Worm (Caenorhabditis elegans) whole organism, late embryonic: Measurements from ENCODE around the gene fbxa-215.
A peak's percentile ranks its signal among the peaks of the same experiment; 100 is the strongest.

Source experiments
- C38D4.7 ChIP-seq: fragments of 200-800 bp; sonication (Bioruptor generic); optimal IDR thresholded peaks from 2 replicates; lab custom pipeline; 2018; ENCODE audit warnings: mild to moderate bottlenecking, missing genetic modification characterization, moderate library complexity, missing compliant biosample characterization
- F13H6.1 ChIP-seq: sonication (generic microtip); optimal IDR thresholded peaks from 2 replicates; lab custom pipeline; 2016; ENCODE audit warnings: missing genetic modification characterization, missing compliant biosample characterization
- T23F11.4 ChIP-seq: fragments of 200-800 bp; sonication (Bioruptor generic); optimal IDR thresholded peaks from 2 replicates; lab custom pipeline; 2018; ENCODE audit warnings: mild to moderate bottlenecking, missing genetic modification characterization, missing compliant biosample characterization
- ama-1 ChIP-seq: fragments of 150-350 bp; optimal IDR thresholded peaks from 2 replicates; lab custom pipeline; 2014
- ceh-18 ChIP-seq: sonication (generic microtip); optimal IDR thresholded peaks from 2 replicates; lab custom pipeline; 2016; ENCODE audit warnings: missing genetic modification characterization, missing compliant biosample characterization
- ceh-19 ChIP-seq: fragments of 200-800 bp; sonication (Bioruptor generic); optimal IDR thresholded peaks from 2 replicates; lab custom pipeline; 2018; ENCODE audit warnings: mild to moderate bottlenecking, missing genetic modification characterization, missing compliant biosample characterization
- ceh-2 ChIP-seq: sonication (generic microtip); optimal IDR thresholded peaks from 2 replicates; lab custom pipeline; 2016; ENCODE audit warnings: missing genotype, missing genetic modification characterization, missing compliant biosample characterization
- ceh-30 ChIP-seq: fragments of 150-350 bp; optimal IDR thresholded peaks from 2 replicates; lab custom pipeline; 2014; ENCODE audit warnings: missing biosample characterization, missing genetic modification characterization
- ceh-31 ChIP-seq: sonication (generic microtip); optimal IDR thresholded peaks from 2 replicates; lab custom pipeline; 2016; ENCODE audit warnings: missing genetic modification characterization, missing compliant biosample characterization
- ceh-34 ChIP-seq: sonication (generic microtip); optimal IDR thresholded peaks from 2 replicates; lab custom pipeline; 2016; ENCODE audit warnings: mild to moderate bottlenecking, missing genetic modification characterization, missing compliant biosample characterization
- ceh-48 ChIP-seq: sonication (generic microtip); optimal IDR thresholded peaks from 2 replicates; lab custom pipeline; 2016; ENCODE audit warnings: missing genetic modification characterization, inconsistent platforms, missing compliant biosample characterization
- ceh-6 ChIP-seq: fragments of 200-800 bp; sonication (Bioruptor generic); optimal IDR thresholded peaks from 2 replicates; lab custom pipeline; 2018; ENCODE audit warnings: mild to moderate bottlenecking, missing genetic modification characterization, missing compliant biosample characterization
- che-1 ChIP-seq: sonication (generic microtip); optimal IDR thresholded peaks from 2 replicates; lab custom pipeline; 2016; ENCODE audit warnings: mild to moderate bottlenecking, missing genetic modification characterization, missing compliant biosample characterization
- ets-4 ChIP-seq: sonication (generic microtip); optimal IDR thresholded peaks from 2 replicates; lab custom pipeline; 2016; ENCODE audit warnings: missing genetic modification characterization, missing compliant biosample characterization
- eyg-1 ChIP-seq: sonication (generic microtip); optimal IDR thresholded peaks from 2 replicates; lab custom pipeline; 2016; ENCODE audit warnings: missing genotype, missing genetic modification characterization, missing compliant biosample characterization
- fax-1 ChIP-seq: sonication (generic microtip); optimal IDR thresholded peaks from 2 replicates; lab custom pipeline; 2016; ENCODE audit warnings: missing genotype, missing genetic modification characterization, missing compliant biosample characterization
- gmeb-2 ChIP-seq: sonication (generic microtip); optimal IDR thresholded peaks from 2 replicates; lab custom pipeline; 2016; ENCODE audit warnings: missing genetic modification characterization, inconsistent platforms, missing compliant biosample characterization
- hlh-30 ChIP-seq: sonication (generic microtip); optimal IDR thresholded peaks from 2 replicates; lab custom pipeline; 2017; ENCODE audit warnings: antibody characterized with exemption, missing genetic modification characterization, missing compliant biosample characterization; ENCODE audit not compliant: insufficient read depth
- hlh-6 ChIP-seq: sonication (generic microtip); optimal IDR thresholded peaks from 2 replicates; lab custom pipeline; 2016; ENCODE audit warnings: missing genotype, missing genetic modification characterization, missing compliant biosample characterization
- hlh-8 ChIP-seq: sonication (generic microtip); optimal IDR thresholded peaks from 2 replicates; lab custom pipeline; 2016; ENCODE audit warnings: missing genotype, missing genetic modification characterization, missing compliant biosample characterization
- lim-6 ChIP-seq: sonication (generic microtip); optimal IDR thresholded peaks from 2 replicates; lab custom pipeline; 2016; ENCODE audit warnings: missing genetic modification characterization, missing compliant biosample characterization
- nfya-1 ChIP-seq: sonication (generic microtip); optimal IDR thresholded peaks from 2 replicates; lab custom pipeline; 2017; ENCODE audit warnings: missing genetic modification characterization, mild to moderate bottlenecking, missing compliant biosample characterization, antibody characterized with exemption, moderate library complexity
- nhr-11 ChIP-seq: fragments of 150-350 bp; optimal IDR thresholded peaks from 2 replicates; lab custom pipeline; 2014; ENCODE audit warnings: missing biosample characterization, missing genetic modification characterization
- pag-3 ChIP-seq: sonication (generic microtip); optimal IDR thresholded peaks from 2 replicates; lab custom pipeline; 2016; ENCODE audit warnings: missing compliant biosample characterization, missing genetic modification characterization, borderline replicate concordance
- pat-9 ChIP-seq: fragments of 200-800 bp; sonication (Bioruptor generic); optimal IDR thresholded peaks from 2 replicates; lab custom pipeline; 2018; ENCODE audit warnings: mild to moderate bottlenecking, missing genetic modification characterization, moderate library complexity, missing compliant biosample characterization
- pha-2 ChIP-seq: sonication (generic microtip); optimal IDR thresholded peaks from 2 replicates; lab custom pipeline; 2017; ENCODE audit warnings: mild to moderate bottlenecking, missing genetic modification characterization, missing compliant biosample characterization
- pqm-1 ChIP-seq: sonication (generic microtip); optimal IDR thresholded peaks from 2 replicates; lab custom pipeline; 2016; ENCODE audit warnings: missing genetic modification characterization, missing compliant biosample characterization
- rnt-1 ChIP-seq: sonication (generic microtip); optimal IDR thresholded peaks from 2 replicates; lab custom pipeline; 2016; ENCODE audit warnings: missing genetic modification characterization, missing compliant biosample characterization
- sdc-2 ChIP-seq: sonication (generic microtip); optimal IDR thresholded peaks from 2 replicates; lab custom pipeline; 2016; ENCODE audit warnings: missing genotype, missing genetic modification characterization, missing compliant biosample characterization
- syd-9 ChIP-seq: sonication (generic microtip); optimal IDR thresholded peaks from 2 replicates; lab custom pipeline; 2016; ENCODE audit warnings: mild to moderate bottlenecking, missing genetic modification characterization, moderate library complexity, missing compliant biosample characterization
- tbx-2 ChIP-seq: sonication (generic microtip); optimal IDR thresholded peaks from 2 replicates; lab custom pipeline; 2016; ENCODE audit warnings: missing genetic modification characterization, missing compliant biosample characterization
- unc-42 ChIP-seq: sonication (generic microtip); optimal IDR thresholded peaks from 2 replicates; lab custom pipeline; 2016; ENCODE audit warnings: missing genotype, missing genetic modification characterization, missing compliant biosample characterization
- unc-55 ChIP-seq: sonication (generic microtip); optimal IDR thresholded peaks from 2 replicates; lab custom pipeline; 2017; ENCODE audit warnings: missing biosample characterization, missing genetic modification reagents, missing genetic modification characterization
- zip-5 ChIP-seq: sonication (generic microtip); optimal IDR thresholded peaks from 2 replicates; lab custom pipeline; 2016; ENCODE audit warnings: missing genetic modification characterization, missing compliant biosample characterization

The fbxa-215 gene

ce11 chrIV:13703828-13704425 is 37.2 kb upstream of the fbxa-215 start, which contains the start of gene tlp-1 (continued):
- TF ChIP-seq che-1 (tag; lab: Kevin White, UChicago) (no peak), ama-1 (lab: Kevin White, UChicago) (no peak), nfya-1 (tag; lab: Kevin White, UChicago) (peak; percentile 87)

DNA sequence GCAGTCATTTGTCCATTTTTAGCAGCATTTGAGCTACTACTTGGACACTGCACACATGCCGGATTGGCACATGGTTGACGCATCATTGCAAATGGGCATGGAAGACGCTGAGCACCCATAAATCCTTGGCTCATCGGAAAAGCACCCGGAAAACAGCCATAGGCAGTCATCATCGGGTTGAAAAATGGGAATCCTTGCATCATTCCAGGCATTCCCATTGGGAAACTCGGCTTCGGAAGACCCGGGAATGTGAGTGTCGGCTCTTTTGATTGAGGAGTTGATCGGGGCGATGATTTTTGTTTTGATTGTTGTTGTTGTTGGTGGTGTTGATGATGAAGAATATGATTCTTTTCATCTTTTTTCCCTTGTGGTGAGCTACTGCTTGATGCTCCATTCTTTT is 36.0 kb upstream of the fbxa-215 start:
- TF ChIP-seq lim-6 (tag; lab: Kevin White, UChicago) = no peak
- TF ChIP-seq T23F11.4 (GFP tag; lab: Kevin White, UChicago) = no peak
- TF ChIP-seq ceh-19 = no peak
- TF ChIP-seq ceh-34 = no peak
- TF ChIP-seq F13H6.1 (tag; lab: Kevin White, UChicago) = no peak
- TF ChIP-seq ceh-31 = no peak
- TF ChIP-seq hlh-30 = no peak
- no peak for TF ChIP-seq fax-1 (tag; lab: Kevin White, UChicago)
- no peak for TF ChIP-seq unc-42 (tag; lab: Kevin White, UChicago)
- no peak for TF ChIP-seq ets-4 (tag; lab: Kevin White, UChicago)
- TF ChIP-seq, all 69 proteins: peak for 0

- TF ChIP-seq tbx-2 = no peak
- no peak for TF ChIP-seq fax-1 (tag; lab: Kevin White, UChicago)
- TF ChIP-seq ceh-48 = no peak
- no peak for TF ChIP-seq ama-1 (lab: Kevin White, UChicago)
- TF ChIP-seq hlh-6 = no peak
- no peak for TF ChIP-seq che-1 (tag; lab: Kevin White, UChicago)
- TF ChIP-seq lim-6 (tag; lab: Kevin White, UChicago) = no peak
- TF ChIP-seq nhr-11 (tag; lab: Kevin White, UChicago) = no peak
- TF ChIP-seq eyg-1 (tag; lab: Kevin White, UChicago) = no peak
- TF ChIP-seq pqm-1 = no peak
- TF ChIP-seq ceh-34 = no peak
- no peak for TF ChIP-seq pha-2 (tag; lab: Kevin White, UChicago)
- no peak for TF ChIP-seq C38D4.7 (GFP tag; lab: Kevin White, UChicago)
- TF ChIP-seq pat-9 (tag; lab: Kevin White, UChicago) = no peak
- no peak for TF ChIP-seq zip-5
- TF ChIP-seq gmeb-2 = no peak
- TF ChIP-seq hlh-8 (tag; lab: Kevin White, UChicago) = no peak
- no peak for TF ChIP-seq ceh-30 (tag; lab: Kevin White, UChicago)
Measured at ce11 chrIV:13701472-13701871, 34.8 kb upstream of the fbxa-215 start.

ce11 chrIV:13700847-13701246 is 34.1 kb upstream of the fbxa-215 start:
- TF ChIP-seq ceh-2 (tag; lab: Kevin White, UChicago) = no peak
- TF ChIP-seq, all 69 proteins: peak for 0

DNA sequence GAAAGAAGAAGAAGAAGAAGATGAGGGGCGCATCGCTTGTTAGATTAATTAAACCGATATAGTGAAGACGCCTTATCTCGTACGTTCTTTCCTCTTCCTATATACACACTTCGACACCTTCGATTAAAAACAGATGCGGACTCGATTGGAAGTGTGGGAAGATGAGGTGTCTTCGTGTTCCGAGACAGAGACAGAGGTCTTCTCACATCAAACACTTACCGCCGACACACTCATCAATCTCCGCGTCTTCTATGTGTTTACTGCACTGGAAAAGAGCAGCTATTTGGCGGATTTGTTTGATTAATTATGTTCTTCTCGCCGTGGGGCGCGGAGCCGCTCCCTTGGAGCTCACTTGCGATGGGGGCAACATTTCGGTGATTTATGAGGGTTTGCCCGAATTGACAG is 32.7 kb upstream of the fbxa-215 start:
- peak; percentile 36 for TF ChIP-seq ceh-18 (tag; lab: Kevin White, UChicago)
- no peak for TF ChIP-seq hlh-30
- TF ChIP-seq sdc-2 (tag; lab: Kevin White, UChicago) = no peak
- TF ChIP-seq syd-9 (tag; lab: Kevin White, UChicago) = no peak
- no peak for TF ChIP-seq ceh-30 (tag; lab: Kevin White, UChicago)
- TF ChIP-seq pag-3 (tag; lab: Kevin White, UChicago) = no peak
- no peak for TF ChIP-seq ceh-6 (GFP tag; lab: Kevin White, UChicago)
- TF ChIP-seq T23F11.4 (GFP tag; lab: Kevin White, UChicago) = no peak
- TF ChIP-seq unc-55 = peak; percentile 93
- peak; percentile 11 for TF ChIP-seq hlh-8 (tag; lab: Kevin White, UChicago)
- TF ChIP-seq rnt-1 (tag; lab: Kevin White, UChicago) = peak; percentile 62
- no peak for TF ChIP-seq tbx-2
- no peak for TF ChIP-seq fax-1 (tag; lab: Kevin White, UChicago)
